Worm (Caenorhabditis elegans) whole organism, late embryonic: Measurements from ENCODE around the gene fbxb-47.

ENCODE experiments used
- Y22D7AL.16 ChIP-seq: sonication (generic microtip); optimal IDR thresholded peaks from 2 replicates; lab custom pipeline; 2016; ENCODE audit warnings: missing genetic modification characterization, missing compliant biosample characterization
- ama-1 ChIP-seq: fragments of 150-350 bp; optimal IDR thresholded peaks from 2 replicates; lab custom pipeline; 2014
- ceh-48 ChIP-seq: sonication (generic microtip); optimal IDR thresholded peaks from 2 replicates; lab custom pipeline; 2016; ENCODE audit warnings: missing genetic modification characterization, inconsistent platforms, missing compliant biosample characterization
- dmd-4 ChIP-seq: sonication (generic microtip); optimal IDR thresholded peaks from 2 replicates; lab custom pipeline; 2016; ENCODE audit warnings: borderline replicate concordance, missing genetic modification characterization, missing compliant biosample characterization
- dve-1 ChIP-seq: sonication (generic microtip); optimal IDR thresholded peaks from 2 replicates; lab custom pipeline; 2017; ENCODE audit warnings: antibody characterized with exemption, mild to moderate bottlenecking, missing genetic modification characterization, missing compliant biosample characterization
- fax-1 ChIP-seq: sonication (generic microtip); optimal IDR thresholded peaks from 2 replicates; lab custom pipeline; 2016; ENCODE audit warnings: missing genotype, missing genetic modification characterization, missing compliant biosample characterization
- fkh-10 ChIP-seq: fragments of 150-350 bp; optimal IDR thresholded peaks from 2 replicates; lab custom pipeline; 2014; ENCODE audit warnings: missing biosample characterization, missing genetic modification reagents, missing genetic modification characterization
- hlh-15 ChIP-seq: sonication (generic microtip); optimal IDR thresholded peaks from 2 replicates; lab custom pipeline; 2016; ENCODE audit warnings: missing genetic modification characterization, missing compliant biosample characterization
- hlh-6 ChIP-seq: sonication (generic microtip); optimal IDR thresholded peaks from 2 replicates; lab custom pipeline; 2016; ENCODE audit warnings: missing genotype, missing genetic modification characterization, missing compliant biosample characterization
- nfya-1 ChIP-seq: sonication (generic microtip); optimal IDR thresholded peaks from 2 replicates; lab custom pipeline; 2017; ENCODE audit warnings: missing genetic modification characterization, mild to moderate bottlenecking, missing compliant biosample characterization, antibody characterized with exemption, moderate library complexity
- pha-4 ChIP-seq: fragments of 150-350 bp; optimal IDR thresholded peaks from 2 replicates; lab custom pipeline; 2018; ENCODE audit warnings: missing biosample characterization, missing genetic modification reagents, missing genetic modification characterization
- sox-2 ChIP-seq: fragments of 200-800 bp; sonication (Bioruptor generic); IDR thresholded peaks from 2 replicates; pipeline ENCODE4 v1.3.6; 2022; ENCODE audit warnings: missing genetic modification reagents, missing genetic modification characterization, missing compliant biosample characterization
- sox-4 ChIP-seq: sonication (generic microtip); optimal IDR thresholded peaks from 2 replicates; lab custom pipeline; 2017; ENCODE audit warnings: mild to moderate bottlenecking, missing genetic modification characterization, inconsistent platforms, missing compliant biosample characterization
- tbx-7 ChIP-seq: sonication (generic microtip); optimal IDR thresholded peaks from 2 replicates; lab custom pipeline; 2016; ENCODE audit warnings: missing genotype, missing genetic modification characterization, missing compliant biosample characterization

DNA sequence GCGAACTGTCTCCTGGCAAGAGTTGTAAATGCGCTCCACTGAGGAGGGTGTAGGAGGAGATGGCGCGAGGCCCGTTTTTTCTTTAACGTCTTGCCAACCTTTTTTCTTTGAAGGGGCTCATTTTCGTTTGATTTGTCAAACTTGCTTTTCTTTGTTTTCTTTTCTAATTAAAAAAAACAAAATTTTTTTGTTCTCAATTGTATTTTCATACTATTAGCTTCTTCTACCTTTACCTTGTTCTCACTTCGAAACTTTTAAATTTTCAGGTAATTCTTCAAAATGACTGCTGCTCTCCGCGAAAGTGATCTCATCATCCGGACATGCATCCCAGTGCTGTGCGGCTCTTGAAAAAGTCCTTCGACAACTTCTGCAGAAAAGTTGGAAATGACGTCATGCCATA is 6.7 kb upstream of the fbxb-47 start, which contains the start of gene fbxa-184:
- TF ChIP-seq ceh-48 (tag; lab: Kevin White, UChicago) = no peak
- TF ChIP-seq sox-4 (tag; lab: Kevin White, UChicago) = no peak
- TF ChIP-seq Y22D7AL.16 = no peak
- no peak for TF ChIP-seq ama-1 (lab: Kevin White, UChicago)
- TF ChIP-seq dve-1 (tag; lab: Kevin White, UChicago) = no peak
- no peak for TF ChIP-seq pha-4
- no peak for TF ChIP-seq fax-1 (tag; lab: Kevin White, UChicago)
- TF ChIP-seq dmd-4 (tag; lab: Kevin White, UChicago) = no peak
- TF ChIP-seq fkh-10 (GFP tag; lab: Kevin White, UChicago) = no peak
- no peak for TF ChIP-seq hlh-15 (tag; lab: Kevin White, UChicago)
- TF ChIP-seq nfya-1 (tag; lab: Kevin White, UChicago) = no peak
- no peak for TF ChIP-seq hlh-6 (tag; lab: Kevin White, UChicago)
- TF ChIP-seq tbx-7 (tag; lab: Kevin White, UChicago) = no peak
- no peak for TF ChIP-seq sox-2 (GFP tag; lab: Robert Waterston, UW)
